Worm (Caenorhabditis elegans) whole organism, L3 larva: Measurements from ENCODE around the gene mrps-24.

Experiments
- egl-27 ChIP-seq: sonication (generic microtip); optimal IDR thresholded peaks from 4 replicates; lab custom pipeline; 2017; ENCODE audit warnings: missing biosample characterization, missing genetic modification reagents, missing genetic modification characterization
- nhr-237 ChIP-seq: fragments of 150-350 bp; optimal IDR thresholded peaks from 2 replicates; lab custom pipeline; 2014; ENCODE audit warnings: missing biosample characterization, missing genetic modification characterization
- nhr-43 ChIP-seq: sonication (generic microtip); optimal IDR thresholded peaks from 2 replicates; lab custom pipeline; 2016; ENCODE audit warnings: mild to moderate bottlenecking, missing genetic modification characterization, missing compliant biosample characterization; ENCODE audit not compliant: poor library complexity, severe bottlenecking
- nhr-77 ChIP-seq: fragments of 150-350 bp; optimal IDR thresholded peaks from 2 replicates; lab custom pipeline; 2014; ENCODE audit warnings: missing biosample characterization, missing genetic modification characterization

DNA sequence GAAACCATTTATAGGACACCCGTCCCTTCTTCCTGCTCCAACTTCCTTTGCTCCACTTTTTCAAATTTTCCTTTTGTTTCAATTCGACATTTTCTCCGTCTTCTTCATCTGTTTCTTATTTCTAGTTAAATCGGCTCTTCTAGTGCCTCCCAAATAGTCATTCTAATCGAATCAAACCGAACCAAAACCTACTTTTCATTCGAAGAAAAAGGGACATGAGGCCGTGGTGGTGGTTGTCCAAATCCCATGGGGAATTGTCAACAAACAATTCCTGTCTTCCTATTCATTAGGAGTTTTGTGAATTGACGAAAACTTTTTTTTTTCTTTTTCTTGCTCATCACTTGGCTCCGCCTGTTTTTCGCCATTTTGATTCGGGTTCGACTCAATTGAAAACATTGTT, 26.8 kb downstream of the mrps-24 start:
- TF ChIP-seq nhr-77: no peak
- TF ChIP-seq nhr-43 (tag; lab: Kevin White, UChicago): no peak
- no peak for TF ChIP-seq nhr-237
- TF ChIP-seq egl-27: no peak
